Worm (Caenorhabditis elegans): ENCODE data around the gene clec-264.

The clec-264 gene

ce11 chrV:20807038-20807437 is 43.5 kb downstream of the clec-264 start, which contains the start of gene Y44A6D.6:
Gene Y44A6D.6, plus strand, starts transcription at chrV:20807338.
- TF ChIP-seq klf-2 (GFP tag; conservative IDR thresholded peaks at IDR 0.05) (no peak), med-1 (GFP tag; optimal IDR thresholded peaks at IDR 0.05; ENCODE audit: insufficient read depth) (no peak), T22C8.4 (GFP tag; IDR thresholded peaks at IDR 0.05) (no peak), tab-1 (GFP tag; IDR thresholded peaks at IDR 0.05) (no peak), cog-1 (tag; optimal IDR thresholded peaks at IDR 0.05) (no peak), flt-1 (GFP tag; IDR thresholded peaks at IDR 0.05) (no peak), ztf-23 (GFP tag; IDR thresholded peaks at IDR 0.05) (no peak), ref-1 (GFP tag; conservative IDR thresholded peaks at IDR 0.05) (no peak), ztf-29 (GFP tag; IDR thresholded peaks at IDR 0.05) (no peak)

ce11 chrV:20802906-20803305 is 47.6 kb downstream of the clec-264 start, which contains the start of gene Y44A6D.5:
Gene Y44A6D.5, minus strand, starts transcription at chrV:20803006.
- no peak for TF ChIP-seq tab-1 (GFP tag; IDR thresholded peaks at IDR 0.05)
- no peak for TF ChIP-seq flt-1 (GFP tag; IDR thresholded peaks at IDR 0.05)
- TF ChIP-seq ztf-23 (GFP tag; IDR thresholded peaks at IDR 0.05), result no peak
- no peak for TF ChIP-seq klf-2 (GFP tag; conservative IDR thresholded peaks at IDR 0.05)
- no peak for TF ChIP-seq T22C8.4 (GFP tag; IDR thresholded peaks at IDR 0.05)
- TF ChIP-seq cog-1 (tag; optimal IDR thresholded peaks at IDR 0.05), result no peak
- TF ChIP-seq ref-1 (GFP tag; conservative IDR thresholded peaks at IDR 0.05), result no peak
- TF ChIP-seq med-1 (GFP tag; optimal IDR thresholded peaks at IDR 0.05; ENCODE audit: insufficient read depth), result no peak
- TF ChIP-seq ztf-29 (GFP tag; IDR thresholded peaks at IDR 0.05), result no peak

DNA sequence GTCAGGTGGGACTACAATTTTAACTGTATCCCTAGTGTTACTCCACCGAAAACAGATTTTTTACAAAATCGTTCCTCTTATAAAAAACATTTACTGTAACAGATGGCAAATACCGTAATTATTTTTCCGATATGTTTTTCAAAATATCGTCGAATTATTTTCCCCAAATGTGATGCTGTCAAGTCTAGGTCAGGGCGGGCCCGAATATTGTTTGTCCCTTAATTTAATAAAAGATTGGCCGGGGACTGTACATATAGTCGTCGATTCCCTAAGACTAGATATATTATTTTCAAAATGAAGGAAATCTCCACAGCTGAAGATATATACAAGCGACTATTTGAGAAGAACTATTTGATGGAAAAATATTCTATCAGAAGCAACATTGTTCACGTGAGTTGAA is 52.6 kb downstream of the clec-264 start, which contains the start of gene sdf-9:
Gene sdf-9 (plus strand): TSS at position 301 of the 400 bp plus-strand sequence.
- TF ChIP-seq T22C8.4 (GFP tag; IDR thresholded peaks at IDR 0.05), result no peak
- no peak for TF ChIP-seq ref-1 (GFP tag; conservative IDR thresholded peaks at IDR 0.05)
- no peak for TF ChIP-seq tab-1 (GFP tag; IDR thresholded peaks at IDR 0.05)
- TF ChIP-seq ztf-29 (GFP tag; IDR thresholded peaks at IDR 0.05), result no peak
- no peak for TF ChIP-seq klf-2 (GFP tag; conservative IDR thresholded peaks at IDR 0.05)
- TF ChIP-seq med-1 (GFP tag; optimal IDR thresholded peaks at IDR 0.05; ENCODE audit: insufficient read depth), result no peak
- TF ChIP-seq ztf-23 (GFP tag; IDR thresholded peaks at IDR 0.05), result no peak
- no peak for TF ChIP-seq cog-1 (tag; optimal IDR thresholded peaks at IDR 0.05)
- TF ChIP-seq flt-1 (GFP tag; IDR thresholded peaks at IDR 0.05), result no peak
